Worm (Caenorhabditis elegans): ENCODE measurements around the gene cyp-25A1.

The cyp-25A1 gene

DNA sequence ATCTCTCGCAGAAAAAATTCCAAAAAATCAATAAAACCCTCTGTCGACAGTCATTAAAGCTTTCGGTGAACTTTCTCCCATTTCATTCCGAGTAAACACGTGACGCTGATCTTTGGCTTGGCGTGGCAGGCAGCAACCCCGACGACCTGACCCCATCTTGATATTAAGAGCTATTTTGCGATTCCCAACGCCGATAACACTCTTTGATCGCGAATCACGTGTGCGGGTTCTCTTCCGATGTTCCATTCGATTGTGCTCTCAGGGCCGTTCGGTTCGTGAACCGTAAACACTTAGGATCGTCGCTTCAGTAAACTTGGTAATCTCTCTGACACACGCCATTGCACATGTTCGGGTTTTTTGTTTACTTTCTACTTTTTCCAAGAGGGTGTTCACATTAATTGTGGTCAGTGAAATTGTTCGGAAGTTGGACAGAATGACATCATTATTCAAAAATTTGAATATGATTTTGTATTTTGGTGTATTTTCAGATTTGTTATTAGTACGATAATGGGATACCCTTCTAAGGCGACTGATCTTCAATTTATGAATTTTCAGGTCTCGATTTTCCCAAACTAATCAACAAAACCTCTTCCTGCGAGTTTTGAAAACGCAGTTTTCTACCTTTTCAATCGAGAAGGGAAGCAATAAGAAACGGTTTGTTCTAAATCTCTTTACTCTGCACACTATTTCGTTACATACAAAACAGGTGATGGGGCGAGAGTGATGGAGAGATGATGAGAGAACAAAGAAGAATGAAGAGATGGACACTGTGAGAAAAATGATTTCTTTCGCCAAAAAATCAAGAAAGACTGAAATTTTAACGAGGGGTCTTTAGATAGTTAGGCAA is 35.0 kb upstream of the cyp-25A1 start:
- TF ChIP-seq ceh-45 (GFP tag; IDR thresholded peaks at IDR 0.05) (no peak), ama-1 (optimal IDR thresholded peaks at IDR 0.05) (no peak), syd-9 (tag; optimal IDR thresholded peaks at IDR 0.05) (no peak), ttx-3 (tag; optimal IDR thresholded peaks at IDR 0.05) (no peak), ceh-2 (tag; optimal IDR thresholded peaks at IDR 0.05) (no peak), ceh-22 (tag; optimal IDR thresholded peaks at IDR 0.05) (no peak), unc-55 (GFP tag; optimal IDR thresholded peaks at IDR 0.05) (no peak), pag-3 (tag; optimal IDR thresholded peaks at IDR 0.05; ENCODE audit: borderline replicate concordance) (no peak), pqm-1 (tag; optimal IDR thresholded peaks at IDR 0.05) (no peak), ets-4 (tag; optimal IDR thresholded peaks at IDR 0.05) (no peak), hlh-30 (tag; optimal IDR thresholded peaks at IDR 0.05; ENCODE audit: insufficient read depth) (peak; percentile 49), rnt-1 (tag; optimal IDR thresholded peaks at IDR 0.05) (peak; percentile 57), tbx-2 (tag; optimal IDR thresholded peaks at IDR 0.05) (peak; percentile 17), lim-6 (tag; optimal IDR thresholded peaks at IDR 0.05) (no peak), pax-1 (tag; optimal IDR thresholded peaks at IDR 0.05) (peak; percentile 4), hlh-13 (GFP tag; optimal IDR thresholded peaks at IDR 0.05) (no peak)

DNA sequence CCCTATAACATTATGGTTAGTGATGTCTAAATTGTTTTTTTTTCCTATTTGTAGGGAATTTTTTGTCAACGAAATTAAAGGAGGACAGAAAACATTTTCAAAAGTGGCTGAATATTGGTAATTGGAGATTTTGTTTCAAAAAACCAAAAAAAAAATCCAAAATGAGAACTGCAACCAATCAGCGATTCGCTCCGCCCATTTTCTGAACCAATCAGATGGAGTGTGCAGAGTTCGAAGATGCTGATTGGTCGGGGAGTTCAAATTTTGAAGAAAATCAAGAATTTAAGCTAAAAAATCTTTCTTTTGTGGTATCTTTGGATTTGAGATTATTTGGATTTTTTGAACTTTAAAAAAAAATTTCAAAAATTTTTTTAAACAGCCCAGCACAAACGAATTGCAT is 34.0 kb upstream of the cyp-25A1 start:
- TF ChIP-seq nfya-1 (tag; optimal IDR thresholded peaks at IDR 0.05) (peak; percentile 98), K02D7.2 (tag; optimal IDR thresholded peaks at IDR 0.05) (no peak)

DNA sequence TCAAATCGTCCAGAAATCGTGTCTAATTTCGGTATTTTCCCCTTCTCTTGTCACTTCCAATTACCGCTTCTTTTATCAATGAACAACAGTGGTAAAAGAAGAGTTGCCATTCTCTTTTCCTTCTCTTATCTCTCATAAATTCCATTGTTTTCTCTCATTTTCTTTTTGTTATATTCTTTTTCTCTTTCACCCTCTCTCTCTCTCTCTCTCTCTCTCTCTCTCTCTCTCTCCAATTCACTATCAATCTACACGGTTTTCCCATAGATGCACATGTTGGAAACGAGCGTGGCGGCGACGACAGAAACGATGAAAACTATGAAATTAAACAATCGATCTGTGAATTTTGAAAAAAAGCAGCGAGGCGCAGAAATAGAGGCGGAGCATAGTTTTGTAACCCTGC is 33.2 kb upstream of the cyp-25A1 start:
- TF ChIP-seq elt-2 (tag; optimal IDR thresholded peaks at IDR 0.05) = peak; percentile 28
- peak; percentile 23 for TF ChIP-seq nfya-1 (tag; optimal IDR thresholded peaks at IDR 0.05)
- TF ChIP-seq tbx-2 (tag; optimal IDR thresholded peaks at IDR 0.05) = no peak

DNA sequence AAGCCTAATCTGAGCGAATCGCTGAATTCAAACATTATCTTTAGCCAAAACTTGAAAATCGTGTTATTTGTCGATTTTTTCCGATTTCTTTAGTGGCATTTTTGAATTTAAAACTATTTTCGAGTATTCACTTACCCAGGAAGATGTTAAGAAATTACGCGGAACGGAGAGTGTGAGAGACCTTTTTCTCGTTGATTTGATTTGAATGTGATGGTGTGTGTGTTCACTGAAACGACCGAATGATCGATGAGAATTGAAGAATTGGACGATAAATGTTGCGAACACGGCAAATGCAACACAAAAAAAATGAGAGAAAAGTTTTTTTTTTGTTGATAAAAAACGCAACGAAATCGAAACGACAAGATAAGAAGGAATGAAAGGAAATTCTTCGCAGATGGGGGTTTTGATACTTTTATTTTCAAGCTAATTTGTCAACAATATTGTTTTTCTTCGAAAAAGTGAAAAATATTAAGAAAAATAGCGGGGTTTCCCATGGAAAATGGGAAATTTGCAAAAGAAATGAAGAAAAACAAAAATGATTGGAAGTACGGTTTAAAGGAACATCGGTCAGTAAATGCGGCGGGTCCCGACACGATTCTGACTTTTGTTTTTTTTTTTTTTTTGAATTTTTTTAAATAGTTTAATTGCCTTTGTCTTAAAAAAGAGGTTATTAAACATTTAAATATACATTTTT is 32.0 kb upstream of the cyp-25A1 start, which contains the start of gene mtm-3:
TSS of gene mtm-3 (minus strand) at position 228 of the 694 bp plus-strand sequence.
- no peak for TF ChIP-seq odd-2 (tag; optimal IDR thresholded peaks at IDR 0.05)
- no peak for TF ChIP-seq unc-55 (GFP tag; optimal IDR thresholded peaks at IDR 0.05)
- no peak for TF ChIP-seq K02D7.2 (tag; optimal IDR thresholded peaks at IDR 0.05)
- TF ChIP-seq ceh-22 (tag; optimal IDR thresholded peaks at IDR 0.05) = no peak
- no peak for TF ChIP-seq elt-2 (tag; optimal IDR thresholded peaks at IDR 0.05)
- TF ChIP-seq T23F11.4 (GFP tag; optimal IDR thresholded peaks at IDR 0.05) = no peak
- TF ChIP-seq dmd-4 (tag; optimal IDR thresholded peaks at IDR 0.05; ENCODE audit: borderline replicate concordance) = no peak
- TF ChIP-seq ref-2 (tag; optimal IDR thresholded peaks at IDR 0.05) = no peak
- no peak for TF ChIP-seq F13H6.1 (tag; optimal IDR thresholded peaks at IDR 0.05)
- no peak for TF ChIP-seq ceh-6 (GFP tag; optimal IDR thresholded peaks at IDR 0.05)
- no peak for TF ChIP-seq eyg-1 (tag; optimal IDR thresholded peaks at IDR 0.05)
- no peak for TF ChIP-seq tbx-7 (tag; optimal IDR thresholded peaks at IDR 0.05)
- TF ChIP-seq ceh-34 (tag; optimal IDR thresholded peaks at IDR 0.05) = no peak
- no peak for TF ChIP-seq unc-42 (tag; optimal IDR thresholded peaks at IDR 0.05)
- TF ChIP-seq ttx-3 (tag; optimal IDR thresholded peaks at IDR 0.05) = no peak
- TF ChIP-seq npax-4 (tag; optimal IDR thresholded peaks at IDR 0.05) = no peak
- no peak for TF ChIP-seq pha-4 (tag; optimal IDR thresholded peaks at IDR 0.05)
- no peak for TF ChIP-seq ama-1 (optimal IDR thresholded peaks at IDR 0.05)

DNA sequence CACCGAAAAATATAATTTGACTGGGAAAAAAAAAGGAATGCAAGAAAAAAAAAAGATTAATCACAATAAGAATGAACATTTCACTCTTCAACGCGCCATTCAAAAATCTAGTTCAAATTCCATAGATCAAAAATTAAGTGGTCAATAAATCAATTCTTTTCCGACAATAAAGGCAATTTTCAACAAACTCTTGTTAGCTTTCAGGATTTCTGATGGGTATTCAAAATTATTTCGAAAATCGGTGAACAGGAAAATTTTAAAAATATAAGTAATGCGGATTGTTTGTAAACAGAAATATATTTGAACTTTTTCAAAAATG is 31.5 kb upstream of the cyp-25A1 start:
- TF ChIP-seq sox-2 (GFP tag; IDR thresholded peaks at IDR 0.05) = no peak
- TF ChIP-seq nhr-11 (tag; optimal IDR thresholded peaks at IDR 0.05) = no peak
- TF ChIP-seq zip-5 (tag; optimal IDR thresholded peaks at IDR 0.05) = no peak
- TF ChIP-seq C38D4.7 (GFP tag; optimal IDR thresholded peaks at IDR 0.05) = no peak
- TF ChIP-seq pax-1 (tag; optimal IDR thresholded peaks at IDR 0.05) = no peak
- TF ChIP-seq pag-3 (tag; optimal IDR thresholded peaks at IDR 0.05; ENCODE audit: borderline replicate concordance) = no peak
- no peak for TF ChIP-seq fax-1 (tag; optimal IDR thresholded peaks at IDR 0.05)
- no peak for TF ChIP-seq lin-11 (tag; optimal IDR thresholded peaks at IDR 0.05)
- no peak for TF ChIP-seq pha-4 (tag; optimal IDR thresholded peaks at IDR 0.05)
- no peak for TF ChIP-seq ceh-34 (tag; optimal IDR thresholded peaks at IDR 0.05)
- no peak for TF ChIP-seq dve-1 (tag; optimal IDR thresholded peaks at IDR 0.05)
- TF ChIP-seq ref-2 (tag; optimal IDR thresholded peaks at IDR 0.05) = no peak
- no peak for TF ChIP-seq ceh-24 (tag; optimal IDR thresholded peaks at IDR 0.05)
- no peak for TF ChIP-seq ceh-6 (GFP tag; optimal IDR thresholded peaks at IDR 0.05)
- no peak for TF ChIP-seq nfya-1 (tag; optimal IDR thresholded peaks at IDR 0.05)
- TF ChIP-seq npax-4 (tag; optimal IDR thresholded peaks at IDR 0.05) = no peak
- no peak for TF ChIP-seq rnt-1 (tag; optimal IDR thresholded peaks at IDR 0.05)
- no peak for TF ChIP-seq ahr-1 (tag; optimal IDR thresholded peaks at IDR 0.05)
- TF ChIP-seq syd-9 (tag; optimal IDR thresholded peaks at IDR 0.05) = no peak
- TF ChIP-seq ceh-19 (GFP tag; optimal IDR thresholded peaks at IDR 0.05) = no peak

All from whole organism, late embryonic.